Worm (Caenorhabditis elegans) whole organism, late embryonic: ENCODE data around the gene frm-5.1.

Experiments used
- ceh-34 ChIP-seq: sonication (generic microtip); optimal IDR thresholded peaks from 2 replicates; lab custom pipeline; 2016; ENCODE audit warnings: mild to moderate bottlenecking, missing genetic modification characterization, missing compliant biosample characterization
- ceh-9 ChIP-seq: sonication (generic microtip); optimal IDR thresholded peaks from 2 replicates; lab custom pipeline; 2016; ENCODE audit warnings: mild to moderate bottlenecking, missing genetic modification characterization, inconsistent platforms, missing compliant biosample characterization
- dmd-4 ChIP-seq: sonication (generic microtip); optimal IDR thresholded peaks from 2 replicates; lab custom pipeline; 2016; ENCODE audit warnings: borderline replicate concordance, missing genetic modification characterization, missing compliant biosample characterization
- eyg-1 ChIP-seq: sonication (generic microtip); optimal IDR thresholded peaks from 2 replicates; lab custom pipeline; 2016; ENCODE audit warnings: missing genotype, missing genetic modification characterization, missing compliant biosample characterization
- fkh-10 ChIP-seq: fragments of 150-350 bp; optimal IDR thresholded peaks from 2 replicates; lab custom pipeline; 2014; ENCODE audit warnings: missing biosample characterization, missing genetic modification reagents, missing genetic modification characterization
- nhr-232 ChIP-seq: sonication (generic microtip); optimal IDR thresholded peaks from 2 replicates; lab custom pipeline; 2016; ENCODE audit warnings: missing genetic modification characterization, missing compliant biosample characterization
- odd-2 ChIP-seq: sonication (generic microtip); optimal IDR thresholded peaks from 2 replicates; lab custom pipeline; 2017; ENCODE audit warnings: antibody characterized with exemption, mild to moderate bottlenecking, missing genetic modification characterization, missing compliant biosample characterization
- sdc-2 ChIP-seq: sonication (generic microtip); optimal IDR thresholded peaks from 2 replicates; lab custom pipeline; 2016; ENCODE audit warnings: missing genotype, missing genetic modification characterization, missing compliant biosample characterization
- tbx-2 ChIP-seq: sonication (generic microtip); optimal IDR thresholded peaks from 2 replicates; lab custom pipeline; 2016; ENCODE audit warnings: missing genetic modification characterization, missing compliant biosample characterization

DNA sequence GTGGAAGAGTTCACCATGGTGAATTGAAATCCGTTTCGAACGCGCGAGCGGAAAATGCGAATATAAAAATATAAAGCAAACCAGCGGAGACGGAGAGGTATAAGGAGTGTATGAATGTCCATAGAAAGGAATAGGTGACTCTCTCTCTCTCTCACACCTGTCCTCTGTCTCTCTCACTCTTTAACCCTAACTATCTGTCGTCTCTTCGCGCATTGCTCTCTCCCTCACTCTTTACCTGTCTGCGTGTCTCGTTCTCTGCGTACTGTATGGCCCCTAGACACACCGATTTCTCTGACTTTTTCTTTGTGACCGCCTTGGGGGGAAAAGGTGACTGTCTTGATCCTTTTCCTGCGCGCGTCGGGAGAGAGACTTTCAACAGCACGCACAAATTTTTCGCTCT lies 2.5 kb upstream of the frm-5.1 start:
- TF ChIP-seq nhr-232 (tag; lab: Kevin White, UChicago) (no peak), eyg-1 (tag; lab: Kevin White, UChicago) (no peak), ceh-9 (no peak), tbx-2 (peak; percentile 32), ceh-34 (tag; lab: Kevin White, UChicago) (no peak), sdc-2 (tag; lab: Kevin White, UChicago) (no peak), odd-2 (tag; lab: Kevin White, UChicago) (no peak), fkh-10 (GFP tag; lab: Kevin White, UChicago) (no peak), dmd-4 (tag; lab: Kevin White, UChicago) (no peak)
